Worm (Caenorhabditis elegans) whole organism, young adult: Measurements from ENCODE around the gene cone-1.

ENCODE experiments used
- B0035.1 ChIP-seq: sonication (generic microtip); optimal IDR thresholded peaks from 2 replicates; lab custom pipeline; 2016; ENCODE audit warnings: missing genetic modification characterization, mild to moderate bottlenecking, missing compliant biosample characterization, missing genotype, missing genetic modification reagents
- B0261.1 ChIP-seq: sonication (generic microtip); optimal IDR thresholded peaks from 2 replicates; lab custom pipeline; 2016; ENCODE audit warnings: mild to moderate bottlenecking, missing genetic modification characterization, moderate library complexity, missing compliant biosample characterization
- C06A6.2 ChIP-seq: fragments of 200-800 bp; sonication (Bioruptor generic); conservative IDR thresholded peaks from 2 replicates; pipeline ENCODE4 v1.3.6; 2022; ENCODE audit warnings: missing genetic modification characterization, missing compliant biosample characterization
- C17E4.6 ChIP-seq: fragments of 200-800 bp; sonication (Bioruptor generic); IDR thresholded peaks from 2 replicates; pipeline ENCODE4 v1.3.6; 2022; ENCODE audit warnings: missing genetic modification reagents, missing genetic modification characterization, missing compliant biosample characterization
- D2030.7 ChIP-seq: fragments of 200-800 bp; sonication (Bioruptor generic); IDR thresholded peaks from 2 replicates; pipeline ENCODE4 v1.3.6; 2022; ENCODE audit warnings: missing genetic modification reagents, missing genetic modification characterization, missing compliant biosample characterization
- F22D6.2 ChIP-seq: sonication (generic microtip); optimal IDR thresholded peaks from 2 replicates; lab custom pipeline; 2016; ENCODE audit warnings: mild to moderate bottlenecking, missing genetic modification characterization, missing compliant biosample characterization
- F33H1.4 ChIP-seq: fragments of 200-800 bp; sonication (Bioruptor generic); IDR thresholded peaks from 2 replicates; pipeline ENCODE4 v1.3.6; 2022; ENCODE audit warnings: missing genetic modification reagents, missing genetic modification characterization, missing compliant biosample characterization
- F52B5.7 ChIP-seq: sonication (generic microtip); optimal IDR thresholded peaks from 2 replicates; lab custom pipeline; 2016; ENCODE audit warnings: mild to moderate bottlenecking, missing genetic modification characterization, missing compliant biosample characterization
- F57C9.4 ChIP-seq: sonication (generic microtip); optimal IDR thresholded peaks from 2 replicates; lab custom pipeline; 2017; ENCODE audit warnings: mild to moderate bottlenecking, missing genetic modification characterization, missing compliant biosample characterization
- T26A5.8 ChIP-seq: sonication (generic microtip); optimal IDR thresholded peaks from 2 replicates; lab custom pipeline; 2016; ENCODE audit warnings: missing genetic modification characterization, missing compliant biosample characterization
- Y56A3A.18 ChIP-seq: fragments of 200-800 bp; sonication (Bioruptor generic); IDR thresholded peaks from 2 replicates; pipeline ENCODE4 v1.3.6; 2022; ENCODE audit warnings: missing genetic modification reagents, missing genetic modification characterization, missing compliant biosample characterization
- aptf-3 ChIP-seq: fragments of 200-800 bp; sonication (Bioruptor generic); IDR thresholded peaks from 2 replicates; pipeline ENCODE4 v1.3.6; 2022; ENCODE audit warnings: missing genetic modification characterization, missing compliant biosample characterization
- atf-7 ChIP-seq: sonication (generic microtip); optimal IDR thresholded peaks from 2 replicates; lab custom pipeline; 2017; ENCODE audit warnings: mild to moderate bottlenecking, missing genetic modification characterization, missing compliant biosample characterization
- athp-1 ChIP-seq: sonication (generic microtip); optimal IDR thresholded peaks from 2 replicates; lab custom pipeline; 2017; ENCODE audit warnings: mild to moderate bottlenecking, missing genetic modification characterization, missing compliant biosample characterization
- bed-1 ChIP-seq: fragments of 200-800 bp; sonication (Bioruptor generic); IDR thresholded peaks from 2 replicates; pipeline ENCODE4 v1.3.6; 2022; ENCODE audit warnings: missing genetic modification reagents, missing genetic modification characterization, missing compliant biosample characterization
- ceh-100 ChIP-seq: fragments of 200-800 bp; sonication (Bioruptor generic); IDR thresholded peaks from 2 replicates; pipeline ENCODE4 v1.3.6; 2022; ENCODE audit warnings: missing genetic modification reagents, missing genetic modification characterization, missing compliant biosample characterization
- ceh-40 ChIP-seq: fragments of 200-800 bp; sonication (Bioruptor generic); IDR thresholded peaks from 2 replicates; pipeline ENCODE4 v1.3.6; 2022; ENCODE audit warnings: missing genetic modification characterization, missing compliant biosample characterization
- ceh-91 ChIP-seq: fragments of 200-800 bp; sonication (Bioruptor generic); IDR thresholded peaks from 2 replicates; pipeline ENCODE4 v1.3.6; 2022; ENCODE audit warnings: missing genetic modification reagents, missing genetic modification characterization, missing compliant biosample characterization
- chd-7 ChIP-seq: sonication (generic microtip); optimal IDR thresholded peaks from 2 replicates; lab custom pipeline; 2016; ENCODE audit warnings: mild to moderate bottlenecking, missing genetic modification characterization, moderate library complexity, missing compliant biosample characterization
- dpl-1 ChIP-seq: fragments of 150-350 bp; optimal IDR thresholded peaks from 2 replicates; lab custom pipeline; 2014; ENCODE audit warnings: missing biosample characterization, missing genetic modification reagents, missing genetic modification characterization
- efl-1 ChIP-seq: fragments of 150-350 bp; optimal IDR thresholded peaks from 2 replicates; lab custom pipeline; 2014; ENCODE audit warnings: missing biosample characterization, missing genetic modification reagents, missing genetic modification characterization
- egl-18 ChIP-seq: fragments of 200-800 bp; sonication (Bioruptor generic); IDR thresholded peaks from 2 replicates; pipeline ENCODE4 v1.3.6; 2022; ENCODE audit warnings: missing genetic modification reagents, missing genetic modification characterization, missing compliant biosample characterization
- egl-44 ChIP-seq: fragments of 200-800 bp; sonication (Bioruptor generic); IDR thresholded peaks from 2 replicates; pipeline ENCODE4 v1.3.6; 2022; ENCODE audit warnings: missing genetic modification reagents, missing genetic modification characterization, missing compliant biosample characterization
- egrh-3 ChIP-seq: fragments of 200-800 bp; sonication (Bioruptor generic); IDR thresholded peaks from 2 replicates; pipeline ENCODE4 v1.3.6; 2022; ENCODE audit warnings: missing genetic modification reagents, missing genetic modification characterization, missing compliant biosample characterization
- hrde-1 ChIP-seq: sonication (generic microtip); optimal IDR thresholded peaks from 2 replicates; lab custom pipeline; 2016; ENCODE audit warnings: missing genetic modification characterization, mild to moderate bottlenecking, missing compliant biosample characterization, moderate library complexity, missing genotype, missing genetic modification reagents, borderline replicate concordance
- hsf-1 ChIP-seq: fragments of 200-800 bp; sonication (Bioruptor generic); IDR thresholded peaks from 2 replicates; pipeline ENCODE4 v1.3.6; 2022; ENCODE audit warnings: missing genetic modification reagents, missing genetic modification characterization, missing compliant biosample characterization
- let-526 ChIP-seq: fragments of 200-800 bp; sonication (Bioruptor generic); IDR thresholded peaks from 2 replicates; pipeline ENCODE4 v1.3.6; 2022; ENCODE audit warnings: missing genetic modification reagents, missing genetic modification characterization, missing compliant biosample characterization
- lir-1 ChIP-seq: fragments of 200-800 bp; sonication (Bioruptor generic); conservative IDR thresholded peaks from 2 replicates; pipeline ENCODE4 v1.3.6; 2022; ENCODE audit warnings: missing genetic modification reagents, missing genetic modification characterization, missing compliant biosample characterization
- lsl-1 ChIP-seq: fragments of 200-800 bp; sonication (Bioruptor generic); optimal IDR thresholded peaks from 2 replicates; lab custom pipeline; 2018; ENCODE audit warnings: mild to moderate bottlenecking, missing genetic modification characterization, moderate library complexity, missing compliant biosample characterization
- madf-3 ChIP-seq: fragments of 200-800 bp; sonication (Bioruptor generic); IDR thresholded peaks from 2 replicates; pipeline ENCODE4 v1.3.6; 2022; ENCODE audit warnings: missing genetic modification reagents, missing genetic modification characterization, missing compliant biosample characterization
- madf-6 ChIP-seq: fragments of 200-800 bp; sonication (Bioruptor generic); IDR thresholded peaks from 2 replicates; pipeline ENCODE4 v1.3.6; 2022; ENCODE audit warnings: missing genetic modification reagents, missing genetic modification characterization, missing compliant biosample characterization
- madf-8 ChIP-seq: fragments of 200-800 bp; sonication (Bioruptor generic); conservative IDR thresholded peaks from 2 replicates; pipeline ENCODE4 v1.3.6; 2022; ENCODE audit warnings: missing genetic modification reagents, missing genetic modification characterization, missing compliant biosample characterization
- mcd-1 ChIP-seq: fragments of 200-800 bp; sonication (Bioruptor generic); IDR thresholded peaks from 2 replicates; pipeline ENCODE4 v1.3.6; 2022; ENCODE audit warnings: missing genetic modification reagents, missing genetic modification characterization, missing compliant biosample characterization
- nfya-1 ChIP-seq: sonication (generic microtip); optimal IDR thresholded peaks from 2 replicates; lab custom pipeline; 2017; ENCODE audit warnings: antibody characterized with exemption, missing compliant biosample characterization, missing genetic modification characterization, borderline replicate concordance; ENCODE audit not compliant: insufficient read depth
- nfya-2 ChIP-seq: fragments of 200-800 bp; sonication (Bioruptor generic); IDR thresholded peaks from 2 replicates; pipeline ENCODE4 v1.3.6; 2022; ENCODE audit warnings: missing genetic modification reagents, missing genetic modification characterization, missing compliant biosample characterization
- nhr-27 ChIP-seq: fragments of 200-800 bp; sonication (Bioruptor generic); optimal IDR thresholded peaks from 2 replicates; lab custom pipeline; 2018; ENCODE audit warnings: mild to moderate bottlenecking, missing genetic modification characterization, moderate library complexity, missing compliant biosample characterization
- pbrm-1 ChIP-seq: fragments of 200-800 bp; sonication (Bioruptor generic); IDR thresholded peaks from 2 replicates; pipeline ENCODE4 v1.3.6; 2022; ENCODE audit warnings: missing genetic modification reagents, missing genetic modification characterization, missing compliant biosample characterization
- rec-8 ChIP-seq, 2 experiments: sonication (generic microtip); optimal IDR thresholded peaks; 2 replicates each; lab custom pipeline; 2016; ENCODE audit warnings: mild to moderate bottlenecking in 2 of 2, missing genetic modification characterization in 2 of 2, missing genetic modification reagents in 2 of 2, missing genotype in 2 of 2, missing biosample characterization in 1 of 2, missing compliant biosample characterization in 1 of 2, moderate library complexity in 1 of 2
- somi-1 ChIP-seq: fragments of 200-800 bp; sonication (Bioruptor generic); optimal IDR thresholded peaks from 2 replicates; lab custom pipeline; 2018; ENCODE audit warnings: mild to moderate bottlenecking, missing genetic modification characterization, missing compliant biosample characterization
- tbp1 ChIP-seq: fragments of 200-800 bp; sonication (Bioruptor generic); optimal IDR thresholded peaks from 2 replicates; lab custom pipeline; 2018; ENCODE audit warnings: mild to moderate bottlenecking, missing genetic modification characterization, missing compliant biosample characterization
- unc-62 ChIP-seq: fragments of 150-350 bp; optimal IDR thresholded peaks from 2 replicates; lab custom pipeline; 2014; ENCODE audit warnings: missing biosample characterization, missing genetic modification reagents, missing genetic modification characterization
- zfh-2 ChIP-seq: fragments of 200-800 bp; sonication (Bioruptor generic); conservative IDR thresholded peaks from 2 replicates; pipeline ENCODE4 v1.3.6; 2022; ENCODE audit warnings: missing genetic modification reagents, missing genetic modification characterization, missing compliant biosample characterization
- zim-3 ChIP-seq: sonication (generic microtip); optimal IDR thresholded peaks from 2 replicates; lab custom pipeline; 2017; ENCODE audit warnings: mild to moderate bottlenecking, missing genetic modification characterization, moderate library complexity, missing compliant biosample characterization
- ztf-18 ChIP-seq: sonication (generic microtip); optimal IDR thresholded peaks from 2 replicates; lab custom pipeline; 2016; ENCODE audit warnings: missing genotype, mild to moderate bottlenecking, missing genetic modification characterization, missing compliant biosample characterization
- ztf-22 ChIP-seq: fragments of 200-800 bp; sonication (Bioruptor generic); optimal IDR thresholded peaks from 2 replicates; lab custom pipeline; 2018; ENCODE audit warnings: mild to moderate bottlenecking, missing genetic modification characterization, moderate library complexity, missing compliant biosample characterization

cone-1 gene

DNA sequence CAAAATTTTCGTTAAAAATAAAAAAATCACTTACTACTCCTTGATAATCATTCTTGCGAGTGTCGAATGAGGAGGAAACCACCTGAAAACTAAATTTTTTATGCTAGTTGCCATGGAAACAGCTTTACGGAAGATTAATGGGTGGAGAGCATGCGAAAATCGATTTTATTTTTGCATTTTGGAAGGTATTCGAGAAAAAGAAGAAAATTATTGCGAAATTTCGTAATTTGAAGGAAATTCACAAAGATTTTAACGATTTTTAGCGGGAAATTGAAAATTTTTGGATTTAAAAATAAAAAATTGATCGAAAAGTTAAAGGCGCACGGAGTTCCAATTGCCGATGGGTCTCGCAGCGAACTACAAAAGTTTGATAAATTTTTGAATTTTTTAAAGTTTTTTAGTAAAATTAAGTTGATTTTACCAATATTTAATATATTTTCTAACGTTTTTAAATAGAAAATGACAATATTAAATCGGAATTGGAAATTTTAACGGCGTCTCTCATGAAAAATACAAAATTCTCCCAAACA is 45.3 kb downstream of the cone-1 start, which contains the start of gene Y54F10AR.1:
Gene Y54F10AR.1 (minus strand): TSS at position 51 of the 530 bp plus-strand sequence.
- TF ChIP-seq bed-1 (GFP tag; lab: Robert Waterston, UW) (no peak), somi-1 (GFP tag; lab: Kevin White, UChicago) (no peak), F33H1.4 (GFP tag; lab: Robert Waterston, UW) (peak; percentile 71), nfya-1 (tag; lab: Kevin White, UChicago) (no peak), madf-8 (peak; percentile 44; the same call in 1 of the 2 replicates), egl-44 (GFP tag; lab: Robert Waterston, UW) (no peak), B0035.1 (tag; lab: Kevin White, UChicago) (no peak), madf-6 (peak; percentile 71; the same call in 1 of the 2 replicates), efl-1 (peak; percentile 33), D2030.7 (GFP tag; lab: Robert Waterston, UW) (no peak), ceh-91 (peak; percentile 34; the same call in 1 of the 2 replicates)

- TF ChIP-seq zim-3 (tag; lab: Kevin White, UChicago) (no peak), ztf-22 (GFP tag; lab: Kevin White, UChicago) (no peak), hrde-1 (tag; lab: Kevin White, UChicago) (no peak), hsf-1 (GFP tag; lab: Robert Waterston, UW) (no peak), T26A5.8 (tag; lab: Kevin White, UChicago) (no peak), ceh-100 (GFP tag; lab: Robert Waterston, UW) (no peak), Y56A3A.18 (no peak), nhr-27 (tag; lab: Kevin White, UChicago) (no peak), madf-3 (GFP tag; lab: Robert Waterston, UW) (no peak), mcd-1 (GFP tag; lab: Robert Waterston, UW) (no peak; the same call in 1 of the 2 replicates), pbrm-1 (0 out of 2 replicates have a peak, but pooled peaks have one; percentile 15), lir-1 (GFP tag; lab: Robert Waterston, UW) (no peak), zfh-2 (GFP tag; lab: Robert Waterston, UW) (peak; percentile 70), tbp1 (GFP tag; lab: Kevin White, UChicago) (no peak), egl-18 (GFP tag; lab: Robert Waterston, UW) (no peak), atf-7 (no peak), F52B5.7 (tag; lab: Kevin White, UChicago) (no peak), C17E4.6 (GFP tag; lab: Robert Waterston, UW) (no peak), egrh-3 (no peak), nfya-1 (tag; lab: Kevin White, UChicago) (no peak), B0261.1 (tag; lab: Kevin White, UChicago) (no peak), unc-62 (GFP tag; lab: Kevin White, UChicago) (no peak), aptf-3 (GFP tag; lab: Robert Waterston, UW) (no peak), nfya-2 (GFP tag; lab: Robert Waterston, UW) (no peak), F57C9.4 (tag; lab: Kevin White, UChicago) (no peak), dpl-1 (GFP tag; lab: Kevin White, UChicago) (peak; percentile 38), ztf-18 (tag; lab: Kevin White, UChicago) (peak; percentile 89), F22D6.2 (tag; lab: Kevin White, UChicago) (no peak), C06A6.2 (GFP tag; lab: Robert Waterston, UW) (no peak), rec-8 (tag; optimal IDR thresholded peaks at IDR 0.05; lab: Kevin White, UChicago) (no peak), let-526 (no peak), chd-7 (tag; lab: Kevin White, UChicago) (no peak), ceh-40 (no peak), athp-1 (tag; lab: Kevin White, UChicago) (no peak), lsl-1 (GFP tag; lab: Kevin White, UChicago) (peak; percentile 95)
Observed at ce11 chrIII:2576360-2577259, 46.2 kb downstream of the cone-1 start.
